Worm (Caenorhabditis elegans): ENCODE results near the gene ztf-1.
A peak's percentile ranks its signal among the peaks of the same experiment; 100 is the strongest.

ztf-1 gene

DNA sequence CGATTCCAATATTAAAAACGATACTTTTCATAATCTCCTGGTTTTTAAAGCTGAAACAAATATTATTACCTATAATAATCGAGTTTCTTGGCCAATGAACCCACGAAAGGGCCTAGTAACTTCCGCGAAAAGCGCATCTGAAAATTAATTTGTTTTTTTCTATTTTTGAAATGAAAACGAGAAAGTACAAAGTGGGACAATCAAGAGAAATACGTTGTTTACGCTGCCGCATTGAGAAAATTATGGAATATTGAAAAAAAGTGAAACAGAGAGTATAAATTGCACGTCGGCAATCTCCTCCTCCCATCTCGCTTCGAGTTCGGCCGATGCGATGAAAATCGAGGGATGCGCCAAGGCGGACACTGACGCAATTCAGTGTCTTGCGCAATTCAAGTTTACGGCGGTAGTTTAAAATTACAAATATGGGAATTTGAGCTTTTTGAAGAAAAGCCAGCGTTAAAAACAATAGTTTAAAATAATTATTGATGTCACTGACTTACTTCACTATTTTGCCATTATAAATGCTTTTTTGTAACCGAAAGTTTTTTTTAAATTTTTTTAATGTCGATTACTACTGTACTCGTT is 50.8 kb downstream of the ztf-1 start, which contains the start of gene pdhk-2 (continued):
- TF ChIP-seq zag-1 (tag; optimal IDR thresholded peaks at IDR 0.05) (peak; percentile 82), unc-130 (tag; optimal IDR thresholded peaks at IDR 0.05) (peak; percentile 80), ceh-8 (GFP tag; optimal IDR thresholded peaks at IDR 0.05) (peak; percentile 89), ama-1 (optimal IDR thresholded peaks at IDR 0.05) (peak; percentile 74), alr-1 (tag; optimal IDR thresholded peaks at IDR 0.05; ENCODE audit: borderline replicate concordance) (no peak), rnt-1 (tag; optimal IDR thresholded peaks at IDR 0.05) (peak; percentile 97), mab-9 (GFP tag; IDR thresholded peaks at IDR 0.05) (peak; percentile 68), grh-1 (GFP tag; IDR thresholded peaks at IDR 0.05) (peak; percentile 98), lsy-2 (tag; optimal IDR thresholded peaks at IDR 0.05) (peak; percentile 95), efl-3 (GFP tag; optimal IDR thresholded peaks at IDR 0.05) (peak; percentile 53), ceh-90 (tag; optimal IDR thresholded peaks at IDR 0.05) (peak; percentile 52), C34B4.2 (tag; optimal IDR thresholded peaks at IDR 0.05) (peak; percentile 49), nhr-28 (tag; optimal IDR thresholded peaks at IDR 0.05) (no peak), swsn-7 (tag; optimal IDR thresholded peaks at IDR 0.05) (peak; percentile 96), fos-1 (tag; optimal IDR thresholded peaks at IDR 0.05) (peak; percentile 86), nhr-85 (tag) (peak; percentile 98), unc-86 (tag; optimal IDR thresholded peaks at IDR 0.05) (peak; percentile 94), zip-4 (GFP tag; optimal IDR thresholded peaks at IDR 0.05) (peak; percentile 89), efl-1 (optimal IDR thresholded peaks at IDR 0.05) (peak; percentile 97 to 100), efl-1 (GFP tag; optimal IDR thresholded peaks at IDR 0.05 in 1 of 2) (peak; percentile 99 to 100), C04F5.9 (tag; optimal IDR thresholded peaks at IDR 0.05) (peak; percentile 94), nhr-77 (tag; optimal IDR thresholded peaks at IDR 0.05) (peak; percentile 85), hlh-4 (tag; optimal IDR thresholded peaks at IDR 0.05) (no peak), nhr-20 (tag; optimal IDR thresholded peaks at IDR 0.05) (peak; percentile 96), nhr-76 (tag; optimal IDR thresholded peaks at IDR 0.05) (no peak), elt-3 (tag; optimal IDR thresholded peaks at IDR 0.05) (peak in 3 of 6 experiments; percentile 35 to 89 (median 88)), nhr-237 (tag; optimal IDR thresholded peaks at IDR 0.05) (peak; percentile 45), sox-4 (tag; optimal IDR thresholded peaks at IDR 0.05) (peak; percentile 81), nhr-11 (tag; optimal IDR thresholded peaks at IDR 0.05) (peak; percentile 89), sptf-1 (tag; optimal IDR thresholded peaks at IDR 0.05) (no peak), F16B12.6 (tag; optimal IDR thresholded peaks at IDR 0.05) (peak; percentile 66), hlh-17 (GFP tag; optimal IDR thresholded peaks at IDR 0.05; ENCODE audit: borderline replicate concordance) (no peak), aly-2 (tag; optimal IDR thresholded peaks at IDR 0.05) (peak; percentile 78), lir-3 (tag; optimal IDR thresholded peaks at IDR 0.05; ENCODE audit: poor library complexity) (peak; percentile 82), lin-35 (GFP tag; optimal IDR thresholded peaks at IDR 0.05) (peak; percentile 99 to 100), nhr-90 (tag; optimal IDR thresholded peaks at IDR 0.05; ENCODE audit: poor library complexity) (peak; percentile 97), fkh-4 (tag; optimal IDR thresholded peaks at IDR 0.05; ENCODE audit: borderline replicate concordance) (peak; percentile 72), pqm-1 (tag; optimal IDR thresholded peaks at IDR 0.05) (no peak), nhr-12 (tag; optimal IDR thresholded peaks at IDR 0.05) (no peak), dpl-1 (GFP tag; optimal IDR thresholded peaks at IDR 0.05) (peak; percentile 99 to 100 (median 99)), ztf-4 (tag; optimal IDR thresholded peaks at IDR 0.05) (peak; percentile 88), mdl-1 (tag; optimal IDR thresholded peaks at IDR 0.05) (peak in 1 of 2 experiments; percentile 85), ceh-82 (tag; optimal IDR thresholded peaks at IDR 0.05) (peak; percentile 93 to 97 (median 94)), snpc-4 (tag; optimal IDR thresholded peaks at IDR 0.05) (peak; percentile 84), blmp-1 (tag; optimal IDR thresholded peaks at IDR 0.05) (peak; percentile 80), sup-37 (GFP tag; optimal IDR thresholded peaks at IDR 0.05) (peak; percentile 91), Y116A8C.19 (tag; optimal IDR thresholded peaks at IDR 0.05; ENCODE audit: borderline replicate concordance) (no peak), C16A3.4 (tag; optimal IDR thresholded peaks at IDR 0.05) (peak; percentile 97), aha-1 (tag; optimal IDR thresholded peaks at IDR 0.05) (peak; percentile 63), tlp-1 (tag; optimal IDR thresholded peaks at IDR 0.05) (no peak), egl-13 (tag; optimal IDR thresholded peaks at IDR 0.05) (peak; percentile 93)
